Worm (Caenorhabditis elegans) whole organism, L1 larva: ENCODE results near the gene tub-1.

Experiments used
- C04F5.9 ChIP-seq: sonication (generic microtip); optimal IDR thresholded peaks from 2 replicates; lab custom pipeline; 2016; ENCODE audit warnings: missing genetic modification characterization, missing compliant biosample characterization
- C34B4.2 ChIP-seq: sonication (generic microtip); optimal IDR thresholded peaks from 2 replicates; lab custom pipeline; 2017; ENCODE audit warnings: mild to moderate bottlenecking, missing genetic modification characterization, missing compliant biosample characterization
- F16B12.6 ChIP-seq: fragments of 150-350 bp; optimal IDR thresholded peaks from 2 replicates; lab custom pipeline; 2014; ENCODE audit warnings: missing biosample characterization, missing genetic modification characterization
- aha-1 ChIP-seq: fragments of 150-350 bp; optimal IDR thresholded peaks from 2 replicates; lab custom pipeline; 2014; ENCODE audit warnings: missing biosample characterization, missing genetic modification characterization
- aly-2 ChIP-seq: fragments of 150-350 bp; optimal IDR thresholded peaks from 2 replicates; lab custom pipeline; 2014; ENCODE audit warnings: missing biosample characterization, missing genetic modification characterization
- ama-1 ChIP-seq: fragments of 150-350 bp; optimal IDR thresholded peaks from 2 replicates; lab custom pipeline; 2014
- blmp-1 ChIP-seq: fragments of 150-350 bp; optimal IDR thresholded peaks from 2 replicates; lab custom pipeline; 2014; ENCODE audit warnings: missing biosample characterization, missing genetic modification characterization
- ceh-8 ChIP-seq: fragments of 200-800 bp; sonication (Bioruptor generic); optimal IDR thresholded peaks from 2 replicates; lab custom pipeline; 2018; ENCODE audit warnings: mild to moderate bottlenecking, missing genetic modification characterization, moderate library complexity, missing compliant biosample characterization
- ceh-82 ChIP-seq, 3 experiments: fragments of 150-350 bp in 1 of 3; sonication (generic microtip) in 2 of 3; optimal IDR thresholded peaks; 2 replicates each; lab custom pipeline; 2014 to 2017; ENCODE audit warnings: missing biosample characterization in 3 of 3, missing genetic modification characterization in 3 of 3
- ces-1 ChIP-seq: fragments of 150-350 bp; optimal IDR thresholded peaks from 2 replicates; lab custom pipeline; 2014; ENCODE audit warnings: missing biosample characterization, missing genetic modification reagents, missing genetic modification characterization
- efl-1 ChIP-seq, 4 experiments: fragments of 150-350 bp; optimal IDR thresholded peaks in 3 of 4; peaks in 1 of 4; 1 replicate in 1 of 4; 2 replicates in 3 of 4; lab custom pipeline; 2014; ENCODE audit warnings: missing biosample characterization in 2 of 4, missing genetic modification characterization in 2 of 4, missing genetic modification reagents in 2 of 4
- efl-3 ChIP-seq: fragments of 200-800 bp; sonication (Bioruptor generic); optimal IDR thresholded peaks from 2 replicates; lab custom pipeline; 2018; ENCODE audit warnings: mild to moderate bottlenecking, missing genetic modification characterization, missing compliant biosample characterization
- egl-27 ChIP-seq, 2 experiments: fragments of 150-350 bp in 1 of 2; sonication (generic microtip); optimal IDR thresholded peaks; 3 replicates each; lab custom pipeline; 2017 to 2018; ENCODE audit warnings: missing biosample characterization in 2 of 2, missing genetic modification characterization in 2 of 2, missing genetic modification reagents in 2 of 2
- elt-3 ChIP-seq, 6 experiments: fragments of 150-350 bp in 1 of 6; sonication (generic microtip); optimal IDR thresholded peaks; 2 replicates each; lab custom pipeline; 2017 to 2018; ENCODE audit warnings: missing biosample characterization in 6 of 6, missing genetic modification characterization in 6 of 6, inconsistent platforms in 1 of 6
- fkh-10 ChIP-seq: sonication (generic microtip); optimal IDR thresholded peaks from 2 replicates; lab custom pipeline; 2017; ENCODE audit warnings: missing biosample characterization, missing genetic modification reagents, missing genetic modification characterization
- grh-1 ChIP-seq: fragments of 200-800 bp; sonication (Bioruptor generic); IDR thresholded peaks from 2 replicates; pipeline ENCODE4 v1.3.6; 2022; ENCODE audit warnings: missing genetic modification reagents, missing genetic modification characterization, missing compliant biosample characterization
- hpl-2 ChIP-seq: fragments of 150-350 bp; optimal IDR thresholded peaks from 2 replicates; lab custom pipeline; 2014; ENCODE audit warnings: missing biosample characterization, missing genetic modification reagents, missing genetic modification characterization
- isw-1 ChIP-seq: fragments of 200-800 bp; sonication (Bioruptor generic); IDR thresholded peaks from 2 replicates; pipeline ENCODE4 v1.3.6; 2022; ENCODE audit warnings: missing genetic modification characterization, missing compliant biosample characterization
- lin-13 ChIP-seq: fragments of 150-350 bp; optimal IDR thresholded peaks from 2 replicates; lab custom pipeline; 2014; ENCODE audit warnings: missing biosample characterization, missing genetic modification reagents, missing genetic modification characterization
- lin-35 ChIP-seq, 2 experiments: fragments of 150-350 bp; optimal IDR thresholded peaks; 2 replicates each; lab custom pipeline; 2014; ENCODE audit warnings: missing biosample characterization in 2 of 2, missing genetic modification characterization in 2 of 2, missing genetic modification reagents in 2 of 2
- lin-39 ChIP-seq: fragments of 150-350 bp; optimal IDR thresholded peaks from 2 replicates; lab custom pipeline; 2014; ENCODE audit warnings: missing biosample characterization, missing genetic modification reagents, missing genetic modification characterization
- lir-3 ChIP-seq: sonication (generic microtip); optimal IDR thresholded peaks from 2 replicates; lab custom pipeline; 2016; ENCODE audit warnings: mild to moderate bottlenecking, missing genetic modification characterization, moderate library complexity, missing compliant biosample characterization; ENCODE audit not compliant: poor library complexity
- lsy-2 ChIP-seq, 2 experiments: fragments of 150-350 bp; optimal IDR thresholded peaks; 2 replicates each; lab custom pipeline; 2014; ENCODE audit warnings: missing biosample characterization in 2 of 2, missing genetic modification characterization in 2 of 2
- mef-2 ChIP-seq: fragments of 150-350 bp; optimal IDR thresholded peaks from 2 replicates; lab custom pipeline; 2014; ENCODE audit warnings: missing biosample characterization, missing genetic modification characterization
- mep-1 ChIP-seq: fragments of 150-350 bp; optimal IDR thresholded peaks from 2 replicates; lab custom pipeline; 2014; ENCODE audit warnings: missing biosample characterization, missing genetic modification characterization
- nhr-11 ChIP-seq: fragments of 150-350 bp; optimal IDR thresholded peaks from 2 replicates; lab custom pipeline; 2014; ENCODE audit warnings: missing biosample characterization, missing genetic modification characterization
- nhr-20 ChIP-seq: sonication (generic microtip); optimal IDR thresholded peaks from 2 replicates; lab custom pipeline; 2016; ENCODE audit warnings: mild to moderate bottlenecking, missing genetic modification characterization, missing compliant biosample characterization
- nhr-237 ChIP-seq: fragments of 150-350 bp; optimal IDR thresholded peaks from 2 replicates; lab custom pipeline; 2014; ENCODE audit warnings: missing biosample characterization, missing genetic modification characterization
- nhr-47 ChIP-seq: sonication (generic microtip); optimal IDR thresholded peaks from 2 replicates; lab custom pipeline; 2016; ENCODE audit warnings: mild to moderate bottlenecking, missing genetic modification characterization, moderate library complexity, missing compliant biosample characterization
- nhr-71 ChIP-seq: sonication (generic microtip); optimal IDR thresholded peaks from 2 replicates; lab custom pipeline; 2016; ENCODE audit warnings: mild to moderate bottlenecking, missing genetic modification characterization, moderate library complexity, missing compliant biosample characterization
- nhr-76 ChIP-seq: sonication (generic microtip); optimal IDR thresholded peaks from 2 replicates; lab custom pipeline; 2017; ENCODE audit warnings: missing biosample characterization, missing genetic modification characterization
- nhr-77 ChIP-seq: fragments of 150-350 bp; optimal IDR thresholded peaks from 2 replicates; lab custom pipeline; 2014; ENCODE audit warnings: missing biosample characterization, missing genetic modification characterization
- nhr-84 ChIP-seq: sonication (generic microtip); optimal IDR thresholded peaks from 2 replicates; lab custom pipeline; 2017; ENCODE audit warnings: missing biosample characterization, missing genetic modification characterization
- nhr-85 ChIP-seq: sonication (generic microtip); peaks from one replicate; lab custom pipeline; 2016; ENCODE audit warnings: missing genetic modification characterization, inconsistent platforms, missing compliant biosample characterization
- nhr-90 ChIP-seq: sonication (generic microtip); optimal IDR thresholded peaks from 2 replicates; lab custom pipeline; 2016; ENCODE audit warnings: mild to moderate bottlenecking, missing genetic modification characterization, missing compliant biosample characterization; ENCODE audit not compliant: poor library complexity
- pqm-1 ChIP-seq: sonication (generic microtip); optimal IDR thresholded peaks from 3 replicates; lab custom pipeline; 2017; ENCODE audit warnings: missing biosample characterization, missing genetic modification characterization
- skn-1 ChIP-seq: fragments of 150-350 bp; optimal IDR thresholded peaks from 2 replicates; lab custom pipeline; 2014; ENCODE audit warnings: missing biosample characterization, missing genetic modification characterization
- snpc-4 ChIP-seq: fragments of 150-350 bp; optimal IDR thresholded peaks from 2 replicates; lab custom pipeline; 2014; ENCODE audit warnings: missing biosample characterization, missing genetic modification characterization
- tbx-2 ChIP-seq: sonication (generic microtip); optimal IDR thresholded peaks from 2 replicates; lab custom pipeline; 2016; ENCODE audit warnings: missing genetic modification characterization, missing compliant biosample characterization
- unc-130 ChIP-seq: fragments of 150-350 bp; optimal IDR thresholded peaks from 2 replicates; lab custom pipeline; 2017; ENCODE audit warnings: missing biosample characterization, missing genetic modification characterization, inconsistent platforms
- unc-86 ChIP-seq: sonication (generic microtip); optimal IDR thresholded peaks from 2 replicates; lab custom pipeline; 2016; ENCODE audit warnings: missing genetic modification characterization, missing compliant biosample characterization
- unc-98 ChIP-seq: fragments of 200-800 bp; sonication (Bioruptor generic); IDR thresholded peaks from 2 replicates; pipeline ENCODE4 v1.3.6; 2022; ENCODE audit warnings: missing genetic modification characterization, missing compliant biosample characterization
- xbp-1 ChIP-seq: sonication (generic microtip); optimal IDR thresholded peaks from 2 replicates; lab custom pipeline; 2016; ENCODE audit warnings: missing genetic modification characterization, missing compliant biosample characterization
- zip-4 ChIP-seq: fragments of 200-800 bp; sonication (Bioruptor generic); optimal IDR thresholded peaks from 2 replicates; lab custom pipeline; 2018; ENCODE audit warnings: mild to moderate bottlenecking, missing genetic modification characterization, moderate library complexity, missing compliant biosample characterization
- ztf-11 ChIP-seq, 2 experiments: sonication (generic microtip); optimal IDR thresholded peaks; 2 replicates each; lab custom pipeline; 2016 to 2017; ENCODE audit warnings: missing genetic modification characterization in 2 of 2, missing biosample characterization in 1 of 2, missing compliant biosample characterization in 1 of 2
- ztf-4 ChIP-seq: fragments of 150-350 bp; optimal IDR thresholded peaks from 2 replicates; lab custom pipeline; 2014; ENCODE audit warnings: missing biosample characterization, missing genetic modification characterization

The tub-1 gene

ce11 chrII:8149930-8150329 is 6.8 kb downstream of the tub-1 start, which contains the start of gene F10B5.3:
TSS of gene F10B5.3 (minus strand) at chrII:8150030.
- no peak for TF ChIP-seq lin-39 (tag; lab: Kevin White, UChicago)

ce11 chrII:8144543-8144942 is 12.2 kb downstream of the tub-1 start, which contains the start of gene F10B5.2:
TSS of gene F10B5.2 (plus strand) at chrII:8144762.
- peak in 1 of 2 experiments; percentile 43 for TF ChIP-seq lsy-2 (tag; optimal IDR thresholded peaks at IDR 0.05; lab: Kevin White, UChicago)
- TF ChIP-seq nhr-77 (tag; lab: Kevin White, UChicago), result no peak
- TF ChIP-seq efl-1 (optimal IDR thresholded peaks at IDR 0.05; lab: Kevin White, UChicago), result no peak
- TF ChIP-seq efl-1 (GFP tag; optimal IDR thresholded peaks at IDR 0.05 in 1 of 2; lab: Kevin White, UChicago), result peak in 1 of 2 experiments; percentile 75
- no peak for TF ChIP-seq ztf-11 (tag; optimal IDR thresholded peaks at IDR 0.05; lab: Kevin White, UChicago)
- no peak for TF ChIP-seq ces-1
- no peak for TF ChIP-seq hpl-2 (GFP tag; lab: Kevin White, UChicago)
- TF ChIP-seq aha-1 (tag; lab: Kevin White, UChicago), result no peak
- TF ChIP-seq F16B12.6 (tag; lab: Kevin White, UChicago), result no peak
- no peak for TF ChIP-seq zip-4 (GFP tag; lab: Kevin White, UChicago)
- TF ChIP-seq nhr-90 (tag; lab: Kevin White, UChicago), result no peak
- TF ChIP-seq aly-2, result no peak
- TF ChIP-seq tbx-2, result no peak
- no peak for TF ChIP-seq unc-98
- TF ChIP-seq nhr-71 (tag; lab: Kevin White, UChicago), result no peak
- no peak for TF ChIP-seq C34B4.2

- TF ChIP-seq mef-2 (tag; lab: Kevin White, UChicago), result no peak
- TF ChIP-seq nhr-47 (tag; lab: Kevin White, UChicago), result peak; percentile 41
- no peak for TF ChIP-seq fkh-10 (GFP tag; lab: Kevin White, UChicago)
- TF ChIP-seq unc-86 (tag; lab: Kevin White, UChicago), result no peak
- no peak for TF ChIP-seq hpl-2 (GFP tag; lab: Kevin White, UChicago)
- TF ChIP-seq efl-1 (optimal IDR thresholded peaks at IDR 0.05; lab: Kevin White, UChicago), result peak; percentile 67 to 74
- peak; percentile 70 to 90 for TF ChIP-seq efl-1 (GFP tag; optimal IDR thresholded peaks at IDR 0.05 in 1 of 2; lab: Kevin White, UChicago)
- no peak for TF ChIP-seq nhr-11
- no peak for TF ChIP-seq C34B4.2
- no peak for TF ChIP-seq pqm-1 (tag; lab: Kevin White, UChicago)
- no peak for TF ChIP-seq lin-39 (tag; lab: Kevin White, UChicago)
- peak; percentile 83 for TF ChIP-seq F16B12.6 (tag; lab: Kevin White, UChicago)
- TF ChIP-seq lir-3 (tag; lab: Kevin White, UChicago), result no peak
- no peak for TF ChIP-seq aly-2
- TF ChIP-seq elt-3 (tag; optimal IDR thresholded peaks at IDR 0.05; lab: Kevin White, UChicago), result peak in 1 of 6 experiments; percentile 33
- TF ChIP-seq isw-1, result peak; percentile 31
- TF ChIP-seq nhr-84, result no peak
- TF ChIP-seq nhr-85 (tag; lab: Kevin White, UChicago), result peak; percentile 72
- peak; percentile 41 for TF ChIP-seq C04F5.9 (tag; lab: Kevin White, UChicago)
- TF ChIP-seq nhr-20 (tag; lab: Kevin White, UChicago), result peak; percentile 27
- TF ChIP-seq nhr-77 (tag; lab: Kevin White, UChicago), result no peak
- TF ChIP-seq nhr-76, result no peak
- TF ChIP-seq ama-1, result no peak
- TF ChIP-seq nhr-237 (tag; lab: Kevin White, UChicago), result no peak
- peak; percentile 79 to 83 for TF ChIP-seq lin-35 (GFP tag; optimal IDR thresholded peaks at IDR 0.05; lab: Kevin White, UChicago)
- TF ChIP-seq egl-27 (tag; optimal IDR thresholded peaks at IDR 0.05; lab: Kevin White, UChicago), result no peak
- no peak for TF ChIP-seq efl-3 (GFP tag; lab: Kevin White, UChicago)
- TF ChIP-seq nhr-71 (tag; lab: Kevin White, UChicago), result peak; percentile 65
- TF ChIP-seq skn-1, result peak; percentile 56
- TF ChIP-seq xbp-1 (tag; lab: Kevin White, UChicago), result peak; percentile 48
- peak in 2 of 3 experiments; percentile 28 to 63 for TF ChIP-seq ceh-82 (tag; optimal IDR thresholded peaks at IDR 0.05; lab: Kevin White, UChicago)
- TF ChIP-seq mep-1 (tag; lab: Kevin White, UChicago), result peak; percentile 72
- TF ChIP-seq tbx-2, result peak; percentile 19
- TF ChIP-seq ztf-4 (tag; lab: Kevin White, UChicago), result no peak
- TF ChIP-seq ceh-8 (GFP tag; lab: Kevin White, UChicago), result no peak
- peak; percentile 66 for TF ChIP-seq blmp-1 (tag; lab: Kevin White, UChicago)
- no peak for TF ChIP-seq zip-4 (GFP tag; lab: Kevin White, UChicago)
- TF ChIP-seq lsy-2 (tag; optimal IDR thresholded peaks at IDR 0.05; lab: Kevin White, UChicago), result peak; percentile 89 to 98
- peak; percentile 58 for TF ChIP-seq unc-130 (tag; lab: Kevin White, UChicago)
- TF ChIP-seq snpc-4 (tag; lab: Kevin White, UChicago), result no peak
- TF ChIP-seq grh-1 (GFP tag; lab: Robert Waterston, UW), result no peak
- peak; percentile 12 for TF ChIP-seq lin-13 (GFP tag; lab: Kevin White, UChicago)
Observed at ce11 chrII:8143278-8143931, 13.3 kb downstream of the tub-1 start, which contains the start of the genes ints-11 and rpl-10. TSS of gene ints-11 (minus strand) at chrII:8143478. TSS of gene rpl-10 (plus strand) at chrII:8143881.
